Fruit fly (Drosophila melanogaster) whole organism, embryonic: ENCODE measurements around the gene dsf.
A peak's percentile ranks its signal among the peaks of the same experiment; 100 is the strongest.

Source experiments
- Adf1 ChIP-seq: fragments of 200-800 bp; sonication (Bioruptor generic); IDR thresholded peaks from 2 replicates; pipeline ENCODE4 v1.3.6; 2022; ENCODE audit warnings: missing biosample characterization, missing genetic modification characterization
- Asciz ChIP-seq: fragments of 200-800 bp; sonication (Bioruptor generic); optimal IDR thresholded peaks from 2 replicates; lab custom pipeline; 2017; ENCODE audit warnings: missing biosample characterization, mild to moderate bottlenecking, missing genetic modification characterization, missing genetic modification reagents
- Atf3 ChIP-seq: fragments of 200-800 bp; sonication (Bioruptor generic); optimal IDR thresholded peaks from 3 replicates; lab custom pipeline; 2016; ENCODE audit warnings: missing biosample characterization, missing genetic modification characterization
- BtbVII ChIP-seq: fragments of 200-800 bp; sonication (Bioruptor generic); optimal IDR thresholded peaks from 3 replicates; lab custom pipeline; 2017; ENCODE audit warnings: missing biosample characterization, mild to moderate bottlenecking, missing genetic modification characterization
- Bteb2 ChIP-seq: fragments of 200-800 bp; sonication (Bioruptor generic); optimal IDR thresholded peaks from 2 replicates; lab custom pipeline; 2016; ENCODE audit warnings: missing biosample characterization, missing genetic modification characterization
- CG10209 ChIP-seq: fragments of 200-800 bp; sonication (Bioruptor generic); optimal IDR thresholded peaks from 3 replicates; lab custom pipeline; 2017; ENCODE audit warnings: missing biosample characterization, mild to moderate bottlenecking, missing genetic modification characterization, missing genetic modification reagents
- CG10267 ChIP-seq: fragments of 200-800 bp; sonication (Bioruptor generic); optimal IDR thresholded peaks from 2 replicates; lab custom pipeline; 2018; ENCODE audit warnings: missing biosample characterization, mild to moderate bottlenecking, missing genetic modification characterization, moderate library complexity
- CG12236 ChIP-seq: fragments of 200-800 bp; sonication (Bioruptor generic); optimal IDR thresholded peaks from 2 replicates; lab custom pipeline; 2016; ENCODE audit warnings: missing biosample characterization, missing genetic modification characterization
- CG12942 ChIP-seq: fragments of 200-800 bp; sonication (Bioruptor generic); optimal IDR thresholded peaks from 3 replicates; lab custom pipeline; 2016; ENCODE audit warnings: missing biosample characterization, missing genetic modification characterization
- CG13287 ChIP-seq: fragments of 200-800 bp; sonication (Bioruptor generic); IDR thresholded peaks from 2 replicates; pipeline ENCODE4 v1.3.6; 2022; ENCODE audit warnings: missing biosample characterization, missing genetic modification characterization; ENCODE audit not compliant: partially characterized antibody
- CG13296 ChIP-seq: fragments of 200-800 bp; sonication (Bioruptor generic); optimal IDR thresholded peaks from 3 replicates; lab custom pipeline; 2018; ENCODE audit warnings: missing biosample characterization, mild to moderate bottlenecking, missing genetic modification characterization
- CG16863 ChIP-seq: fragments of 200-800 bp; sonication (Bioruptor generic); optimal IDR thresholded peaks from 3 replicates; lab custom pipeline; 2016; ENCODE audit warnings: missing biosample characterization, missing genetic modification characterization
- CG5180 ChIP-seq: fragments of 200-800 bp; sonication (Bioruptor generic); optimal IDR thresholded peaks from 3 replicates; lab custom pipeline; 2017; ENCODE audit warnings: missing biosample characterization, missing genetic modification characterization, mild to moderate bottlenecking, moderate library complexity, missing genetic modification reagents
- CG5953 ChIP-seq: fragments of 200-800 bp; sonication (Bioruptor generic); IDR thresholded peaks from 2 replicates; pipeline ENCODE4 v1.3.6; 2022; ENCODE audit warnings: missing biosample characterization, missing genetic modification characterization
- CG6272 ChIP-seq: fragments of 200-800 bp; sonication (Bioruptor generic); IDR thresholded peaks from 2 replicates; pipeline ENCODE4 v1.3.6; 2022; ENCODE audit warnings: missing biosample characterization, missing genetic modification characterization
- CG6765 ChIP-seq: fragments of 200-800 bp; sonication (Bioruptor generic); optimal IDR thresholded peaks from 3 replicates; lab custom pipeline; 2017; ENCODE audit warnings: missing biosample characterization, mild to moderate bottlenecking, missing genetic modification characterization
- CG8290 ChIP-seq, 3 experiments: fragments of 200-800 bp; sonication (Bioruptor generic); optimal IDR thresholded peaks; 2 replicates each; lab custom pipeline; 2016 to 2019; ENCODE audit warnings: missing biosample characterization in 3 of 3, missing genetic modification characterization in 3 of 3, mild to moderate bottlenecking in 2 of 3, moderate library complexity in 1 of 3
- CG8478 ChIP-seq: fragments of >200 bp; optimal IDR thresholded peaks from 2 replicates; lab custom pipeline; 2018
- CG9437 ChIP-seq: fragments of 200-800 bp; sonication (Bioruptor generic); optimal IDR thresholded peaks from 2 replicates; lab custom pipeline; 2018; ENCODE audit warnings: missing biosample characterization, mild to moderate bottlenecking, missing genetic modification characterization
- D ChIP-seq, 2 experiments: fragments of 200-800 bp in 1 of 2; fragments of >200 bp in 1 of 2; sonication (Bioruptor generic) in 1 of 2; optimal IDR thresholded peaks; 2 replicates in 1 of 2; 3 replicates in 1 of 2; lab custom pipeline; 2017; ENCODE audit warnings: mild to moderate bottlenecking in 1 of 2, missing biosample characterization in 1 of 2, missing genetic modification characterization in 1 of 2, missing genetic modification reagents in 1 of 2
- Elba2 ChIP-seq: fragments of 200-800 bp; sonication (Bioruptor generic); optimal IDR thresholded peaks from 3 replicates; lab custom pipeline; 2016; ENCODE audit warnings: missing biosample characterization, missing genetic modification characterization
- GATAe ChIP-seq: fragments of 200-800 bp; sonication (Bioruptor generic); conservative IDR thresholded peaks from 2 replicates; pipeline ENCODE4 v1.3.6; 2022; ENCODE audit warnings: missing biosample characterization, missing genetic modification characterization
- Hr3 ChIP-seq: fragments of 200-800 bp; sonication (Bioruptor generic); optimal IDR thresholded peaks from 3 replicates; lab custom pipeline; 2016; ENCODE audit warnings: missing biosample characterization, missing genetic modification characterization
- Lim3 ChIP-seq: fragments of 200-800 bp; sonication (Bioruptor generic); IDR thresholded peaks from 2 replicates; pipeline ENCODE4 v1.3.6; 2022; ENCODE audit warnings: missing biosample characterization, missing genetic modification characterization
- Mrtf ChIP-seq: fragments of 200-800 bp; sonication (Bioruptor generic); IDR thresholded peaks from 3 replicates; pipeline ENCODE4 v1.3.6; 2022; ENCODE audit warnings: missing biosample characterization, missing genetic modification characterization
- Myb ChIP-seq: fragments of 200-800 bp; sonication (Bioruptor generic); optimal IDR thresholded peaks from 2 replicates; lab custom pipeline; 2016; ENCODE audit warnings: missing biosample characterization, missing genetic modification characterization
- Sox102F ChIP-seq: fragments of 200-800 bp; sonication (Bioruptor generic); optimal IDR thresholded peaks from 2 replicates; lab custom pipeline; 2018; ENCODE audit warnings: missing biosample characterization, mild to moderate bottlenecking, missing genetic modification characterization, moderate library complexity
- al ChIP-seq: fragments of 200-800 bp; sonication (Bioruptor generic); IDR thresholded peaks from 2 replicates; pipeline ENCODE4 v1.3.6; 2022; ENCODE audit warnings: missing biosample characterization, missing genetic modification characterization
- btn ChIP-seq: fragments of 200-800 bp; sonication (Bioruptor generic); optimal IDR thresholded peaks from 2 replicates; lab custom pipeline; 2016; ENCODE audit warnings: missing biosample characterization, missing genetic modification characterization
- dysf ChIP-seq: fragments of 200-800 bp; sonication (Bioruptor generic); IDR thresholded peaks from 3 replicates; pipeline ENCODE4 v1.3.6; 2022; ENCODE audit warnings: missing biosample characterization, missing genetic modification characterization
- gcm2 ChIP-seq: fragments of 200-800 bp; sonication (Bioruptor generic); optimal IDR thresholded peaks from 2 replicates; lab custom pipeline; 2016; ENCODE audit warnings: missing biosample characterization, missing genetic modification characterization
- grau ChIP-seq: fragments of 200-800 bp; optimal IDR thresholded peaks from 3 replicates; lab custom pipeline; 2019; ENCODE audit warnings: missing biosample characterization, mild to moderate bottlenecking, missing genetic modification characterization, moderate library complexity
- gro ChIP-seq: fragments of 200-800 bp; sonication (Bioruptor generic); optimal IDR thresholded peaks from 2 replicates; lab custom pipeline; 2016; ENCODE audit warnings: missing biosample characterization, missing genetic modification characterization
- gsb ChIP-seq: fragments of 200-800 bp; sonication (Bioruptor generic); IDR thresholded peaks from 2 replicates; pipeline ENCODE4 v1.3.6; 2022; ENCODE audit warnings: missing biosample characterization, missing genetic modification characterization
- gsb-n ChIP-seq: fragments of 200-800 bp; sonication (Bioruptor generic); optimal IDR thresholded peaks from 3 replicates; lab custom pipeline; 2018; ENCODE audit warnings: missing biosample characterization, mild to moderate bottlenecking, missing genetic modification characterization
- klu ChIP-seq: fragments of 200-800 bp; sonication (Bioruptor generic); IDR thresholded peaks from 2 replicates; pipeline ENCODE4 v1.3.6; 2022; ENCODE audit warnings: missing biosample characterization, missing genetic modification characterization
- lbe ChIP-seq: fragments of 200-800 bp; sonication (Bioruptor generic); optimal IDR thresholded peaks from 2 replicates; lab custom pipeline; 2016; ENCODE audit warnings: missing biosample characterization, mild to moderate bottlenecking, missing genetic modification characterization
- lov ChIP-seq, 2 experiments: fragments of 200-800 bp in 1 of 2; fragments of >200 bp in 1 of 2; sonication (Bioruptor generic) in 1 of 2; IDR thresholded peaks in 1 of 2; optimal IDR thresholded peaks in 1 of 2; 2 replicates in 1 of 2; 3 replicates in 1 of 2; pipeline versions ENCODE4 v1.3.6 to Lab custom; 2017 to 2022; ENCODE audit warnings: missing biosample characterization in 1 of 2, missing genetic modification characterization in 1 of 2
- nerfin-1 ChIP-seq: fragments of 200-800 bp; sonication (Bioruptor generic); optimal IDR thresholded peaks from 3 replicates; lab custom pipeline; 2019; ENCODE audit warnings: missing biosample characterization, mild to moderate bottlenecking, missing genetic modification characterization, moderate library complexity
- salm ChIP-seq: fragments of 200-800 bp; sonication (Bioruptor generic); optimal IDR thresholded peaks from 2 replicates; lab custom pipeline; 2018; ENCODE audit warnings: missing biosample characterization, mild to moderate bottlenecking, missing genetic modification characterization
- shn ChIP-seq: fragments of 200-800 bp; sonication (Bioruptor generic); optimal IDR thresholded peaks from 3 replicates; lab custom pipeline; 2016; ENCODE audit warnings: missing biosample characterization, missing genetic modification characterization
- slou ChIP-seq: fragments of 200-800 bp; sonication (Bioruptor generic); optimal IDR thresholded peaks from 3 replicates; lab custom pipeline; 2016; ENCODE audit warnings: missing biosample characterization, missing genetic modification characterization
- tll ChIP-seq, 2 experiments: fragments of 200-800 bp in 1 of 2; fragments of >200 bp in 1 of 2; sonication (Bioruptor generic) in 1 of 2; optimal IDR thresholded peaks; 2 replicates each; lab custom pipeline; 2017 to 2019; ENCODE audit warnings: missing biosample characterization in 2 of 2, missing genetic modification characterization in 2 of 2, mild to moderate bottlenecking in 1 of 2, moderate library complexity in 1 of 2
- ttk ChIP-seq: fragments of 200-800 bp; sonication (Bioruptor generic); IDR thresholded peaks from 2 replicates; pipeline ENCODE4 v2.1.2; 2022; ENCODE audit warnings: missing biosample characterization, missing genetic modification characterization
- tx ChIP-seq: fragments of 200-800 bp; sonication (Bioruptor generic); optimal IDR thresholded peaks from 2 replicates; lab custom pipeline; 2016; ENCODE audit warnings: missing biosample characterization, missing genetic modification characterization
- vfl ChIP-seq: fragments of 200-800 bp; sonication (Bioruptor generic); optimal IDR thresholded peaks from 2 replicates; lab custom pipeline; 2016; ENCODE audit warnings: missing biosample characterization, missing genetic modification characterization
- wek ChIP-seq: fragments of 200-800 bp; sonication (Bioruptor generic); optimal IDR thresholded peaks from 3 replicates; lab custom pipeline; 2018; ENCODE audit warnings: missing biosample characterization, mild to moderate bottlenecking, missing genetic modification characterization, moderate library complexity

Gene dsf

dm6 chr2L:5943229-5944078 lies 17.7 kb downstream of the dsf start, which contains the start of the genes Sfp26Ad and Gpdh1 (continued):
- TF ChIP-seq CG12942 (GFP tag; lab: Kevin White, UChicago) (peak; percentile 71), salm (tag; lab: Kevin White, UChicago) (peak; percentile 60), CG13287 (GFP tag; lab: Robert Waterston, UW) (peak; percentile 67), BtbVII (GFP tag; lab: Kevin White, UChicago) (peak; percentile 61), Hr3 (GFP tag; lab: Kevin White, UChicago) (peak; percentile 70), Mrtf (GFP tag; lab: Robert Waterston, UW) (peak; percentile 46; the same call in 1 of the 3 replicates), CG13296 (GFP tag; lab: Kevin White, UChicago) (peak; percentile 69), btn (GFP tag; lab: Kevin White, UChicago) (peak; percentile 11), Atf3 (peak; percentile 40), GATAe (GFP tag; lab: Robert Waterston, UW) (no peak), CG10267 (tag; lab: Kevin White, UChicago) (peak; percentile 98), tx (peak; percentile 83), CG5180 (peak; percentile 17), Bteb2 (GFP tag; lab: Kevin White, UChicago) (peak; percentile 87), grau (tag; lab: Kevin White, UChicago) (peak; percentile 66), Lim3 (GFP tag; lab: Robert Waterston, UW) (no peak), CG5953 (GFP tag; lab: Robert Waterston, UW) (peak; percentile 44; the same call in 1 of the 2 replicates), Adf1 (peak; percentile 63; the same call in 1 of the 2 replicates), Myb (GFP tag; lab: Kevin White, UChicago) (peak; percentile 71), dysf (GFP tag; lab: Robert Waterston, UW) (peak; percentile 67; the same call in 2 of the 3 replicates), slou (GFP tag; lab: Kevin White, UChicago) (peak; percentile 74), CG8290 (GFP tag; optimal IDR thresholded peaks at IDR 0.05; lab: Kevin White, UChicago) (peak; percentile 68), CG8290 (tag; optimal IDR thresholded peaks at IDR 0.05; lab: Kevin White, UChicago) (peak in 1 of 2 experiments; percentile 92), gsb (GFP tag; lab: Robert Waterston, UW) (peak; percentile 50), al (GFP tag; lab: Robert Waterston, UW) (peak; percentile 48; the same call in 1 of the 2 replicates), lbe (GFP tag; lab: Kevin White, UChicago) (peak; percentile 80), klu (peak; percentile 46; the same call in 1 of the 2 replicates), D (optimal IDR thresholded peaks at IDR 0.05; lab: Kevin White, UChicago) (no peak), D (GFP tag; optimal IDR thresholded peaks at IDR 0.05; lab: Kevin White, UChicago) (peak; percentile 47), Sox102F (peak; percentile 65), CG6272 (no peak; the same call in 1 of the 2 replicates), vfl (GFP tag; lab: Kevin White, UChicago) (peak; percentile 81), tll (GFP tag; optimal IDR thresholded peaks at IDR 0.05; lab: Kevin White, UChicago) (peak in 1 of 2 experiments; percentile 12), Asciz (GFP tag; lab: Kevin White, UChicago) (peak; percentile 5), Elba2 (peak; percentile 72), lov (optimal IDR thresholded peaks at IDR 0.05; lab: Kevin White, UChicago) (no peak), lov (GFP tag; IDR thresholded peaks at IDR 0.05; lab: Robert Waterston, UW) (peak; percentile 43; the same call in 1 of the 3 replicates), CG8478 (no peak), ttk (GFP tag; lab: Robert Waterston, UW) (peak; percentile 45; the same call in 1 of the 2 replicates), nerfin-1 (tag; lab: Kevin White, UChicago) (peak; percentile 35), gcm2 (GFP tag; lab: Kevin White, UChicago) (peak; percentile 57), shn (GFP tag; lab: Kevin White, UChicago) (peak; percentile 55), gro (GFP tag; lab: Kevin White, UChicago) (peak; percentile 70), gsb-n (peak; percentile 61), CG16863 (GFP tag; lab: Kevin White, UChicago) (peak; percentile 46), CG6765 (peak; percentile 78), wek (GFP tag; lab: Kevin White, UChicago) (peak; percentile 99), CG10209 (peak; percentile 74), CG12236 (GFP tag; lab: Kevin White, UChicago) (peak; percentile 35), CG9437 (GFP tag; lab: Kevin White, UChicago) (peak; percentile 17)
